Worm (Caenorhabditis elegans) whole organism, mixed stage, embryonic: ENCODE data around the gene Y50D4A.1.

Experiments
- blmp-1 ChIP-seq: fragments of 150-350 bp; optimal IDR thresholded peaks from 2 replicates; lab custom pipeline; 2014; ENCODE audit warnings: missing biosample characterization, missing genetic modification characterization
- nhr-237 ChIP-seq: fragments of 150-350 bp; optimal IDR thresholded peaks from 2 replicates; lab custom pipeline; 2014; ENCODE audit warnings: missing biosample characterization, missing genetic modification characterization
- sptf-1 ChIP-seq: sonication (generic microtip); optimal IDR thresholded peaks from 2 replicates; lab custom pipeline; 2017; ENCODE audit warnings: mild to moderate bottlenecking, missing genetic modification characterization, moderate library complexity, missing compliant biosample characterization

DNA sequence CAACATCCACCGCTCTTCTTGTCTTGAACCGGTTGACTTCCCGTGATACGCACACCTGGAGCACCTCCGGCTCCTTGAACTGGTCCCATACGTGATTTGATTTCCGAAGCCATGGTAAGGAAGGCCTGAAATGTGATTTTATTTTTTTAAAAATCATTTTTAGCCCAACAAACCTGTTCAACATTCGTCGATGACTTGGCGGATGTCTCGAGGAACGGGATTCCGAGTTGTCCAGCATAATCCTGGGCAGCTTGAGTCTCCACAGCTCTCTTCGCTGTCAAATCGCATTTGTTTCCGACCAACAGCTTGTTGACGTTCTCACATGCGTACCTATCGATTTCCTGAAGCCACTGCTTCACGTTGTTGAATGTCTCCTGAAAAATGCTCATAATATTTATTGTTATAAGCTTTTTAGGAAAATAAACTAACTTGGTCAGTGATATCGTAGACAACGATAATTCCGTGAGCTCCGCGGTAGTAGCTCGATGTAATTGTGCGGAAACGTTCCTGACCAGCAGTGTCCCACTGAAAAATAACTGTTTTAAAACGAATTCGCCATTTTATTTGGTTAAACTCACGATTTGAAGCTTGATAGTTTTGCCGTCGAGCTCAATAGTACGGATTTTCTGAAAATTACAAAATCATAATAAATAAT is 55.5 kb downstream of the Y50D4A.1 start:
- TF ChIP-seq sptf-1 (no peak), nhr-237 (tag; lab: Kevin White, UChicago) (no peak), blmp-1 (tag; lab: Kevin White, UChicago) (no peak)
